Worm (Caenorhabditis elegans) whole organism, L4/young adult: ENCODE measurements around the gene sad-1.
A peak's percentile ranks its signal among the peaks of the same experiment; 100 is the strongest.

Experiments used
- W03F9.2 ChIP-seq: fragments of 150-350 bp; optimal IDR thresholded peaks from 2 replicates; lab custom pipeline; 2014; ENCODE audit warnings: missing biosample characterization, missing genetic modification characterization
- dao-5 ChIP-seq: sonication (generic microtip); optimal IDR thresholded peaks from 2 replicates; lab custom pipeline; 2016; ENCODE audit warnings: missing genotype, missing genetic modification characterization, moderate library complexity, missing compliant biosample characterization
- him-1 ChIP-seq: sonication (generic microtip); optimal IDR thresholded peaks from 2 replicates; lab custom pipeline; 2016; ENCODE audit warnings: missing genotype, missing genetic modification reagents, missing genetic modification characterization, missing compliant biosample characterization

ce11 chrX:13518861-13519713, 18.6 kb upstream of the sad-1 start, which contains the start of the genes cdk-4 and F18H3.1:
- peak; percentile 53 for TF ChIP-seq him-1 (tag; lab: Kevin White, UChicago)
- no peak for TF ChIP-seq dao-5 (tag; lab: Kevin White, UChicago)
- no peak for TF ChIP-seq W03F9.2 (tag; lab: Kevin White, UChicago)
